Fruit fly (Drosophila melanogaster): ENCODE measurements around the gene CG11786.
A peak's percentile ranks its signal among the peaks of the same experiment; 100 is the strongest.

The CG11786 gene

dm6 chr3R:25054451-25055188 lies 8.5 kb downstream of the CG11786 start, which contains the start of gene CG31109 (continued):
- TF ChIP-seq br (optimal IDR thresholded peaks at IDR 0.05), result no peak
- TF ChIP-seq pnt (GFP tag; optimal IDR thresholded peaks at IDR 0.05), result no peak
- no peak for TF ChIP-seq Taf1 (GFP tag; IDR thresholded peaks at IDR 0.05)
- no peak for TF ChIP-seq fd102C (GFP tag; optimal IDR thresholded peaks at IDR 0.05)
- TF ChIP-seq sna (GFP tag; IDR thresholded peaks at IDR 0.05; ENCODE audit: partially characterized antibody), result peak; percentile 39; the same call in 1 of the 2 replicates
- TF ChIP-seq CG4707 (GFP tag; optimal IDR thresholded peaks at IDR 0.05), result no peak
- TF ChIP-seq CG2129 (GFP tag; IDR thresholded peaks at IDR 0.05; ENCODE audit: partially characterized antibody), result 0 out of 2 replicates have a peak, but pooled peaks have one; percentile 17
- no peak for TF ChIP-seq kah (GFP tag; optimal IDR thresholded peaks at IDR 0.05)
- no peak for TF ChIP-seq sens-2 (GFP tag; IDR thresholded peaks at IDR 0.05)
- TF ChIP-seq CG9609 (GFP tag; optimal IDR thresholded peaks at IDR 0.05), result no peak
- no peak for TF ChIP-seq cato (GFP tag; optimal IDR thresholded peaks at IDR 0.05; ENCODE audit: borderline replicate concordance)
- TF ChIP-seq Kr (GFP tag; optimal IDR thresholded peaks at IDR 0.05), result no peak
- TF ChIP-seq wdn (GFP tag; IDR thresholded peaks at IDR 0.05), result no peak
- no peak for TF ChIP-seq HmgD (GFP tag; optimal IDR thresholded peaks at IDR 0.05)
- no peak for TF ChIP-seq CG9437 (GFP tag; optimal IDR thresholded peaks at IDR 0.05)
- no peak for TF ChIP-seq Atf-2 (GFP tag; optimal IDR thresholded peaks at IDR 0.05)
- TF ChIP-seq CG7372 (GFP tag; IDR thresholded peaks at IDR 0.05), result no peak

- TF ChIP-seq CG30403 (GFP tag; optimal IDR thresholded peaks at IDR 0.05), result no peak
- no peak for TF ChIP-seq CG32767 (GFP tag; IDR thresholded peaks at IDR 0.05)
- TF ChIP-seq CG12659 (GFP tag; optimal IDR thresholded peaks at IDR 0.05), result peak; percentile 31
- TF ChIP-seq amos (GFP tag; IDR thresholded peaks at IDR 0.05; ENCODE audit: partially characterized antibody), result peak; percentile 7; the same call in 1 of the 2 replicates
- TF ChIP-seq CG2116 (GFP tag; optimal IDR thresholded peaks at IDR 0.05), result peak; percentile 98
- peak; percentile 14 for TF ChIP-seq grau (tag; optimal IDR thresholded peaks at IDR 0.05)
- TF ChIP-seq Bteb2 (GFP tag; optimal IDR thresholded peaks at IDR 0.05), result no peak
- no peak for TF ChIP-seq CG17361 (GFP tag; IDR thresholded peaks at IDR 0.05)
- TF ChIP-seq odd (GFP tag; optimal IDR thresholded peaks at IDR 0.05), result peak; percentile 18
- TF ChIP-seq Sry-δ (GFP tag; optimal IDR thresholded peaks at IDR 0.05), result peak; percentile 4
- peak; percentile 29 for TF ChIP-seq BEAF-32 (GFP tag; optimal IDR thresholded peaks at IDR 0.05)
- TF ChIP-seq Fer1 (GFP tag; optimal IDR thresholded peaks at IDR 0.05), result peak; percentile 51
- peak; percentile 53 for TF ChIP-seq sens (GFP tag)
- no peak for TF ChIP-seq dan (GFP tag; IDR thresholded peaks at IDR 0.05)
- peak in 1 of 2 experiments; percentile 0 for TF ChIP-seq Pdp1 (GFP tag; optimal IDR thresholded peaks at IDR 0.05)
- TF ChIP-seq CG17385 (GFP tag; optimal IDR thresholded peaks at IDR 0.05), result peak; percentile 19
- TF ChIP-seq Aef1 (GFP tag; IDR thresholded peaks at IDR 0.05), result no peak
- no peak for TF ChIP-seq tup (GFP tag; optimal IDR thresholded peaks at IDR 0.05)
- TF ChIP-seq lbe (GFP tag; optimal IDR thresholded peaks at IDR 0.05), result peak; percentile 49
- TF ChIP-seq MBD-R2 (GFP tag; IDR thresholded peaks at IDR 0.05), result peak; percentile 65
- TF ChIP-seq crp (GFP tag; optimal IDR thresholded peaks at IDR 0.05), result peak in 1 of 2 experiments; percentile 17
- no peak for TF ChIP-seq CG4820 (GFP tag; optimal IDR thresholded peaks at IDR 0.05)
- TF ChIP-seq CG1603 (tag; optimal IDR thresholded peaks at IDR 0.05), result peak; percentile 24
- peak; percentile 14 for TF ChIP-seq sd (tag; optimal IDR thresholded peaks at IDR 0.05)
- peak; percentile 44 for TF ChIP-seq pfk (GFP tag; optimal IDR thresholded peaks at IDR 0.05)
- TF ChIP-seq zf30C (GFP tag; optimal IDR thresholded peaks at IDR 0.05), result no peak
- TF ChIP-seq CG10267 (tag; optimal IDR thresholded peaks at IDR 0.05), result peak; percentile 4
- peak; percentile 29 for TF ChIP-seq exex (tag; optimal IDR thresholded peaks at IDR 0.05)
- 0 out of 2 replicates have a peak, but pooled peaks have one; percentile 22 for TF ChIP-seq unc-4 (GFP tag; IDR thresholded peaks at IDR 0.05; ENCODE audit: partially characterized antibody)
- peak; percentile 17 for TF ChIP-seq CG34376 (GFP tag; optimal IDR thresholded peaks at IDR 0.05)
- TF ChIP-seq sisA (GFP tag; IDR thresholded peaks at IDR 0.05), result no peak
- TF ChIP-seq YL-1 (GFP tag; optimal IDR thresholded peaks at IDR 0.05), result peak; percentile 38
These were observed 9.9 kb downstream of the CG11786 start, which contains the start of the genes CG31111 and stac for dm6 chr3R:25056016-25056415. Gene CG31111, minus strand, starts transcription at chr3R:25056177. Gene stac, plus strand, starts transcription at chr3R:25056286.

Measured in whole organism, embryonic.